Worm (Caenorhabditis elegans): ENCODE results near the gene lev-1.

Gene lev-1

DNA sequence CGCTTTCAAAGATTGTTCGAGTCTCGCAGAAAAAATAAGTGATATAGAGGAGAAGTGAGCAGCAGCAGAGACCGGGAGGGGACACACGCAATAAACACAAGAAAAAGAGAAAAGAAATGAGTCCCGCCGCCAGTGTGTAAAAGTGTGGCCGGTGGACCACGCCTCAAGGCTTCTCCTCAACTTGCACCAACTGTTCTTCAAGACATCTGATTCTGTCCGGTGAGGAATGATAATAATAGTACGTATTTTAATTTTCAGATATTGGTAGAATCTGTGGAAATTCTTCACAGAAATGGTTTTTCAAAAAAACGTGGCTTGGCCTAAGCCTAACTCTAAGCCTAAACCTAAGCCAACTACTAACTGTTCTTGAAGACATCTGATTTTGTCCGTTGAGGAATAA lies at the start of gene lev-1:
lev-1 (minus strand) TSS at position 101 of the 400 bp plus-strand sequence.
- no peak for TF ChIP-seq nhr-237 (tag; optimal IDR thresholded peaks at IDR 0.05)
- no peak for TF ChIP-seq lim-7 (GFP tag; IDR thresholded peaks at IDR 0.05)
- no peak for TF ChIP-seq ztf-11 (tag; optimal IDR thresholded peaks at IDR 0.05)
- peak; percentile 4 for TF ChIP-seq aha-1 (tag)
- no peak for TF ChIP-seq Y105C5A.15 (GFP tag; IDR thresholded peaks at IDR 0.05)
- TF ChIP-seq unc-62 (GFP tag; optimal IDR thresholded peaks at IDR 0.05 in 1 of 2): peak in 1 of 2 experiments; percentile 76
- no peak for TF ChIP-seq unc-62 (tag; optimal IDR thresholded peaks at IDR 0.05)
- no peak for TF ChIP-seq nhr-102 (tag; optimal IDR thresholded peaks at IDR 0.05)
- no peak for TF ChIP-seq T20F7.1 (GFP tag; optimal IDR thresholded peaks at IDR 0.05)

DNA sequence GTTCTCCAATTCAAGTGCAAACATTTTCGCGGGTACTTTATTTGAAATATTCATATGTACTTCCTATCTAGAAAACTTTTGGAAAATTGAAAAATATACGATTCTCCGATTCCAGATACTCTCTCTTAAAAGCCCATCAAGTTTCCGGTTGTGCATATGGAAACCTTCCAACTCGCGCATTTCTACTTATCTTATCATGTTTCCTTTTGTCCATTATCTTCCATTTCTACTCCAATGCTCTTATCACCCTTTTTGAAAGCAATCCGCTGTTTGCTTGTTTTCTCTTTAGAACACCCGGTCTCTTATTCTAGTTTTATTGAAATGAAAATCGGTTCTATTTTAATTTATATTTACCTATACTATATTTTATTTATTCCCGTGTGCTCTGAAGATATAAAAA lies 42.5 kb upstream of the lev-1 start, which contains the start of gene C48D1.5:
C48D1.5 (plus strand) TSS at position 301 of the 400 bp plus-strand sequence.
- no peak for TF ChIP-seq ceh-62 (tag; optimal IDR thresholded peaks at IDR 0.05)
- TF ChIP-seq lsy-2 (tag; optimal IDR thresholded peaks at IDR 0.05): no peak
- TF ChIP-seq mdt-29 (GFP tag; IDR thresholded peaks at IDR 0.05): no peak
- TF ChIP-seq ces-1 (GFP tag; optimal IDR thresholded peaks at IDR 0.05): no peak
- TF ChIP-seq R02D3.7 (tag; optimal IDR thresholded peaks at IDR 0.05): no peak
- TF ChIP-seq nhr-76 (tag; optimal IDR thresholded peaks at IDR 0.05): no peak
- no peak for TF ChIP-seq ZK337.2 (GFP tag; IDR thresholded peaks at IDR 0.05)
- TF ChIP-seq zip-11 (GFP tag; IDR thresholded peaks at IDR 0.05): no peak
- no peak for TF ChIP-seq madf-5 (GFP tag; IDR thresholded peaks at IDR 0.05)
- no peak for TF ChIP-seq attf-4 (tag; optimal IDR thresholded peaks at IDR 0.05)
- TF ChIP-seq nhr-25 (tag; optimal IDR thresholded peaks at IDR 0.05; ENCODE audit: borderline replicate concordance, insufficient read depth): no peak

DNA sequence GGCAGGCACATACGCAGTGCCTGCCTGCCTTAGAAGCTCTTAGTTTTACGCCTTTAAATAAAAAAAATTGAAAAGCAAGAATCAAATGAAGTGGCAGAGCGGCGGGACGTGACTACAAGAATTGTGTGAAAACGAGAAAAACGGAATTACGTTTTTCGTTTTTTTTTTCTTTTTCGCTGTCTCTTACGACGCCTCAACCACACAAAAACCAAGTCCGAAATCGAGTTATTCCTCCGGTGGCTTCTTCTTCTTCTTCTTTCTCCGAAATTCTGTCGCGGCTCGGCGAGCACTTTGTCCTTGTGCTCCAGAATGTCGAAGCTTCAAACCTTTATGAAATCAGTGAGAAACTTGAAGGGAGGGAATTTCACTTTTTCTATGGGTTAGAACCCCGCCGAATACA lies 41.4 kb upstream of the lev-1 start:
- TF ChIP-seq ces-1 (GFP tag; optimal IDR thresholded peaks at IDR 0.05) (peak; percentile 34), fkh-10 (GFP tag; optimal IDR thresholded peaks at IDR 0.05) (peak; percentile 65), daf-16 (GFP tag; optimal IDR thresholded peaks at IDR 0.05) (no peak), daf-16 (tag; optimal IDR thresholded peaks at IDR 0.05) (no peak)

DNA sequence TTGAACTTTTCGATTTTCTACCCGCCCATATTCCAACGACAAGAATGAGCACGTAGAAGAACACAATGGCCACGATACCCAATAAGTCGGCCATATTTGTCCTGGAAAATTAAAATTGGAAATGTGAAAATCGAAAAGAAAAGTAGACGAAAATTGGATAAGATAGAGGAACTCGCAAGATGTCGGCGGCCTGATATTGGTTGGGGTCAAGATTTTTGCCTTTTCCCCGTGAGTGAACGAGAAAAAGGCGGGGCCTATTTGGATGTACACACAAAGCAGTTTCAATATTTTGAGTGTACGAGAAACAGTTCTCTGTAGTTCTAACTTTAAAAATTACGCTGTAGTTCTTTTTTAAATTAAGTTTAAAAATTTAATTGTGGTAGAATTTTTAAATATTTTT lies 35.3 kb upstream of the lev-1 start, which contains the start of gene cho-1:
cho-1 (minus strand) TSS at position 101 of the 400 bp plus-strand sequence.
- no peak for TF ChIP-seq ztf-7 (tag; optimal IDR thresholded peaks at IDR 0.05)
- no peak for TF ChIP-seq arid-1 (GFP tag; conservative IDR thresholded peaks at IDR 0.05)
- TF ChIP-seq ctbp-1 (GFP tag; IDR thresholded peaks at IDR 0.05): no peak
- no peak for TF ChIP-seq fos-1 (tag; optimal IDR thresholded peaks at IDR 0.05)
- TF ChIP-seq nhr-76 (tag; optimal IDR thresholded peaks at IDR 0.05): no peak
- no peak for TF ChIP-seq ama-1 (optimal IDR thresholded peaks at IDR 0.05)
- TF ChIP-seq nhr-111 (GFP tag; optimal IDR thresholded peaks at IDR 0.05): no peak
- TF ChIP-seq zip-2 (tag; optimal IDR thresholded peaks at IDR 0.05): no peak
- no peak for TF ChIP-seq nhr-237 (tag; optimal IDR thresholded peaks at IDR 0.05)
- TF ChIP-seq lin-1 (GFP tag; IDR thresholded peaks at IDR 0.05): no peak
- TF ChIP-seq zfp-2 (tag; optimal IDR thresholded peaks at IDR 0.05): no peak
- no peak for TF ChIP-seq mep-1 (tag; optimal IDR thresholded peaks at IDR 0.05)
- TF ChIP-seq lim-7 (GFP tag; IDR thresholded peaks at IDR 0.05): no peak
- TF ChIP-seq F26F4.8 (GFP tag; conservative IDR thresholded peaks at IDR 0.05): no peak
- TF ChIP-seq duxl-1 (tag; optimal IDR thresholded peaks at IDR 0.05; ENCODE audit: poor library complexity): no peak
- no peak for TF ChIP-seq snpc-4 (tag; optimal IDR thresholded peaks at IDR 0.05)
- TF ChIP-seq aha-1 (tag): no peak
- no peak for TF ChIP-seq lsy-2 (tag; optimal IDR thresholded peaks at IDR 0.05)
- no peak for TF ChIP-seq hmg-1.1 (GFP tag; IDR thresholded peaks at IDR 0.05)
